Worm (Caenorhabditis elegans) whole organism, L2 larva: ENCODE results near the gene T13H5.8.

Source experiments
- C34F6.9 ChIP-seq: fragments of 150-350 bp; optimal IDR thresholded peaks from 2 replicates; lab custom pipeline; 2014; ENCODE audit warnings: missing biosample characterization, missing genetic modification characterization
- F13H6.1 ChIP-seq: sonication (generic microtip); optimal IDR thresholded peaks from 2 replicates; lab custom pipeline; 2016; ENCODE audit warnings: missing genetic modification characterization, missing compliant biosample characterization
- R02D3.7 ChIP-seq: fragments of 150-350 bp; optimal IDR thresholded peaks from 2 replicates; lab custom pipeline; 2014; ENCODE audit warnings: missing biosample characterization, missing genetic modification characterization
- Y55F3AM.14 ChIP-seq: fragments of 200-800 bp; sonication (Bioruptor generic); optimal IDR thresholded peaks from 2 replicates; lab custom pipeline; 2018; ENCODE audit warnings: mild to moderate bottlenecking, missing genetic modification characterization, missing compliant biosample characterization
- ZK546.5 ChIP-seq: sonication (generic microtip); optimal IDR thresholded peaks from 2 replicates; lab custom pipeline; 2017; ENCODE audit warnings: missing biosample characterization, missing genetic modification characterization
- alr-1 ChIP-seq: fragments of 150-350 bp; optimal IDR thresholded peaks from 2 replicates; lab custom pipeline; 2014; ENCODE audit warnings: missing biosample characterization, missing genetic modification characterization
- aly-2 ChIP-seq: fragments of 150-350 bp; optimal IDR thresholded peaks from 2 replicates; lab custom pipeline; 2014; ENCODE audit warnings: missing biosample characterization, missing genetic modification characterization
- ama-1 ChIP-seq: fragments of 150-350 bp; optimal IDR thresholded peaks from 2 replicates; lab custom pipeline; 2018; ENCODE audit warnings: inconsistent platforms
- blmp-1 ChIP-seq: sonication (generic microtip); optimal IDR thresholded peaks from 2 replicates; lab custom pipeline; 2017; ENCODE audit warnings: missing genetic modification characterization, mild to moderate bottlenecking, missing compliant biosample characterization, antibody characterized with exemption, moderate library complexity; ENCODE audit not compliant: insufficient read depth
- ceh-16 ChIP-seq: fragments of 150-350 bp; optimal IDR thresholded peaks from 2 replicates; lab custom pipeline; 2014; ENCODE audit warnings: missing biosample characterization, missing genetic modification characterization
- ceh-82 ChIP-seq: fragments of 150-350 bp; optimal IDR thresholded peaks from 2 replicates; lab custom pipeline; 2014; ENCODE audit warnings: missing biosample characterization, missing genetic modification characterization
- crh-2 ChIP-seq: sonication (generic microtip); optimal IDR thresholded peaks from 2 replicates; lab custom pipeline; 2017; ENCODE audit warnings: missing biosample characterization, missing genetic modification characterization
- dmd-4 ChIP-seq: sonication (generic microtip); optimal IDR thresholded peaks from 2 replicates; lab custom pipeline; 2017; ENCODE audit warnings: missing biosample characterization, missing genetic modification characterization
- egl-27 ChIP-seq: sonication (generic microtip); optimal IDR thresholded peaks from 3 replicates; lab custom pipeline; 2017; ENCODE audit warnings: missing biosample characterization, missing genetic modification reagents, missing genetic modification characterization
- elt-1 ChIP-seq: fragments of 150-350 bp; optimal IDR thresholded peaks from 2 replicates; lab custom pipeline; 2014; ENCODE audit warnings: missing biosample characterization, missing genetic modification characterization
- elt-3 ChIP-seq: sonication (generic microtip); optimal IDR thresholded peaks from 2 replicates; lab custom pipeline; 2017; ENCODE audit warnings: missing biosample characterization, missing genetic modification characterization
- fos-1 ChIP-seq: fragments of 150-350 bp; optimal IDR thresholded peaks from 2 replicates; lab custom pipeline; 2014; ENCODE audit warnings: missing biosample characterization, missing genetic modification characterization
- gmeb-1 ChIP-seq: fragments of 150-350 bp; optimal IDR thresholded peaks from 2 replicates; lab custom pipeline; 2014; ENCODE audit warnings: missing biosample characterization, missing genetic modification characterization
- lin-11 ChIP-seq: fragments of 150-350 bp; sonication (generic microtip); optimal IDR thresholded peaks from 2 replicates; lab custom pipeline; 2014; ENCODE audit warnings: missing biosample characterization, missing genetic modification characterization, inconsistent platforms, mixed read lengths
- lin-13 ChIP-seq: fragments of 150-350 bp; optimal IDR thresholded peaks from 2 replicates; lab custom pipeline; 2014; ENCODE audit warnings: missing biosample characterization, missing genetic modification reagents, missing genetic modification characterization
- lin-39 ChIP-seq: fragments of 150-350 bp; optimal IDR thresholded peaks from 2 replicates; lab custom pipeline; 2014; ENCODE audit warnings: missing biosample characterization, missing genetic modification reagents, missing genetic modification characterization
- lsy-2 ChIP-seq, 2 experiments: fragments of 150-350 bp in 1 of 2; sonication (generic microtip) in 1 of 2; optimal IDR thresholded peaks; 2 replicates each; lab custom pipeline; 2014 to 2017; ENCODE audit warnings: missing biosample characterization in 2 of 2, missing genetic modification characterization in 2 of 2
- mab-5 ChIP-seq: fragments of 150-350 bp; optimal IDR thresholded peaks from 2 replicates; lab custom pipeline; 2014; ENCODE audit warnings: missing biosample characterization, missing genetic modification characterization
- mbf-1 ChIP-seq: sonication (generic microtip); optimal IDR thresholded peaks from 2 replicates; lab custom pipeline; 2017; ENCODE audit warnings: missing biosample characterization, missing genetic modification characterization
- mdl-1 ChIP-seq, 2 experiments: fragments of 150-350 bp in 1 of 2; sonication (generic microtip) in 1 of 2; optimal IDR thresholded peaks; 2 replicates each; lab custom pipeline; 2017; ENCODE audit warnings: missing biosample characterization in 2 of 2, missing genetic modification characterization in 2 of 2
- nhr-10 ChIP-seq: sonication (generic microtip); optimal IDR thresholded peaks from 2 replicates; lab custom pipeline; 2017; ENCODE audit warnings: missing biosample characterization, missing genetic modification characterization
- nhr-11 ChIP-seq: fragments of 150-350 bp; optimal IDR thresholded peaks from 2 replicates; lab custom pipeline; 2014; ENCODE audit warnings: missing biosample characterization, missing genetic modification characterization
- nhr-12 ChIP-seq: fragments of 150-350 bp; optimal IDR thresholded peaks from 2 replicates; lab custom pipeline; 2014; ENCODE audit warnings: missing biosample characterization, missing genetic modification characterization
- nhr-129 ChIP-seq: fragments of 150-350 bp; optimal IDR thresholded peaks from 2 replicates; lab custom pipeline; 2014; ENCODE audit warnings: missing biosample characterization, missing genetic modification characterization
- nhr-21 ChIP-seq: fragments of 150-350 bp; optimal IDR thresholded peaks from 2 replicates; lab custom pipeline; 2014; ENCODE audit warnings: missing biosample characterization, missing genetic modification characterization
- nhr-23 ChIP-seq: fragments of 150-350 bp; optimal IDR thresholded peaks from 2 replicates; lab custom pipeline; 2014; ENCODE audit warnings: missing biosample characterization, missing genetic modification reagents, missing genetic modification characterization
- nhr-237 ChIP-seq: fragments of 150-350 bp; optimal IDR thresholded peaks from 2 replicates; lab custom pipeline; 2014; ENCODE audit warnings: missing biosample characterization, missing genetic modification characterization
- nhr-25 ChIP-seq: fragments of 150-350 bp; sonication (generic microtip); optimal IDR thresholded peaks from 3 replicates; lab custom pipeline; 2014; ENCODE audit warnings: missing biosample characterization, missing genetic modification characterization
- nhr-6 ChIP-seq: fragments of 150-350 bp; optimal IDR thresholded peaks from 2 replicates; lab custom pipeline; 2014; ENCODE audit warnings: missing biosample characterization, missing genetic modification characterization
- nhr-77 ChIP-seq: fragments of 150-350 bp; optimal IDR thresholded peaks from 2 replicates; lab custom pipeline; 2014; ENCODE audit warnings: missing biosample characterization, missing genetic modification characterization
- peb-1 ChIP-seq: fragments of 150-350 bp; optimal IDR thresholded peaks from 2 replicates; lab custom pipeline; 2014; ENCODE audit warnings: missing biosample characterization, missing genetic modification characterization
- sem-4 ChIP-seq: fragments of 150-350 bp; optimal IDR thresholded peaks from 2 replicates; lab custom pipeline; 2014; ENCODE audit warnings: missing biosample characterization, missing genetic modification reagents, missing genetic modification characterization
- skn-1 ChIP-seq: sonication (generic microtip); optimal IDR thresholded peaks from 2 replicates; lab custom pipeline; 2017; ENCODE audit warnings: missing biosample characterization, missing genetic modification characterization
- sma-3 ChIP-seq: sonication (generic microtip); optimal IDR thresholded peaks from 2 replicates; lab custom pipeline; 2016; ENCODE audit warnings: missing genetic modification reagents, missing genetic modification characterization, missing compliant biosample characterization
- sma-9 ChIP-seq, 2 experiments: fragments of 150-350 bp in 1 of 2; sonication (generic microtip) in 1 of 2; optimal IDR thresholded peaks; 2 replicates each; lab custom pipeline; 2014 to 2016; ENCODE audit warnings: missing genetic modification characterization in 2 of 2, mild to moderate bottlenecking in 1 of 2, missing biosample characterization in 1 of 2, missing compliant biosample characterization in 1 of 2, missing genetic modification reagents in 1 of 2, moderate library complexity in 1 of 2
- snpc-4 ChIP-seq: fragments of 150-350 bp; optimal IDR thresholded peaks from 2 replicates; lab custom pipeline; 2014; ENCODE audit warnings: missing biosample characterization, missing genetic modification characterization
- unc-39 ChIP-seq: fragments of 150-350 bp; optimal IDR thresholded peaks from 2 replicates; lab custom pipeline; 2014; ENCODE audit warnings: missing biosample characterization, missing genetic modification characterization
- unc-55 ChIP-seq: fragments of 150-350 bp; sonication (generic microtip); optimal IDR thresholded peaks from 3 replicates; lab custom pipeline; 2014; ENCODE audit warnings: missing biosample characterization, missing genetic modification reagents, missing genetic modification characterization
- unc-62 ChIP-seq: fragments of 150-350 bp; optimal IDR thresholded peaks from 2 replicates; lab custom pipeline; 2014; ENCODE audit warnings: missing biosample characterization, missing genetic modification reagents, missing genetic modification characterization
- zag-1 ChIP-seq: fragments of 150-350 bp; optimal IDR thresholded peaks from 2 replicates; lab custom pipeline; 2014; ENCODE audit warnings: missing biosample characterization, missing genetic modification characterization
- ztf-1 ChIP-seq: fragments of 200-800 bp; sonication (Bioruptor generic); conservative IDR thresholded peaks from 2 replicates; pipeline ENCODE4 v1.3.6; 2022; ENCODE audit warnings: missing genetic modification characterization, missing compliant biosample characterization
- ztf-11 ChIP-seq: sonication (generic microtip); optimal IDR thresholded peaks from 2 replicates; lab custom pipeline; 2017; ENCODE audit warnings: missing biosample characterization, missing genetic modification characterization
- ztf-4 ChIP-seq: fragments of 150-350 bp; optimal IDR thresholded peaks from 2 replicates; lab custom pipeline; 2014; ENCODE audit warnings: missing biosample characterization, missing genetic modification characterization

T13H5.8 gene

DNA sequence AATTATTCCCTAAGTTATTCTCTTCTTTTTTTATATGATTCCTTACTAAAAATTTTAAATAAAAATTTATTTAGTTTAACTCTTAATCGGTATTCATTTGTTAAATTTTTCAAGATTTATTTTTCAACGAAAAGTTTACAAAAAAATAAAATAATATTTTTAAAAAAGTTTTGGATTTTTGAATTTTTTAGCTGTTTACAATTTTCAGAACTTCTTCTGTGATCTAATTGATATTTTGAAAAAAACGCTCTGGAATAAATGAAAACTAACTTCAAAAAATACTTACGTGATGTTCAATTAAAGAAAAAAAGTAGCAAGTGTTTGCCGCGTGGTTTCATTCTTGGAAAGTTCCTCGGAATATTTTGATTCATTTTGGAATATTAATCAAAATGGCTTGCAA, 27.0 kb downstream of the T13H5.8 start, which contains the start of gene decr-1.2:
Gene decr-1.2 (plus strand): TSS at position 301 of the 400 bp plus-strand sequence.
- TF ChIP-seq mbf-1 (tag; lab: Kevin White, UChicago), result no peak

DNA sequence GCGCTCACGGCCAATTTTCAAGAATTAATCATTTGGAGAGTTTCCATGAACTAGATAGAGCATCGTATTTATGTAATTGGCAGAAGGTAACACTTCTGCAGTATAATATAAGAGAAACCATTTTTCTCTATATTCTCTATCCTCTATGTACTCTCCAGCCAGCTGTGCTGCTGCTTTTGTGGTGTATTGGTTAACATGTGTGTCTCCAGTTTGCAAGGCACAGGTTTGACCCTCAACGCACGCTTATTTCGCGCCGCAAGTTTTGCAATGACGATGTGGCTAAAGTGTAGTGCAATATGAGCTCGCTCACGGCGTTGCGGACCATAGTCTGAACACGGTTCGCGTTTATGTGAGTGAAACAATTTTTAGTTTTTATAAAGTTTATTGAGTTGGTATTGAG, 28.7 kb downstream of the T13H5.8 start:
- TF ChIP-seq peb-1 (tag; lab: Kevin White, UChicago) (no peak), dmd-4 (no peak), sem-4 (tag; lab: Kevin White, UChicago) (peak; percentile 6), alr-1 (tag; lab: Kevin White, UChicago) (no peak), mab-5 (tag; lab: Kevin White, UChicago) (peak; percentile 3), lsy-2 (tag; optimal IDR thresholded peaks at IDR 0.05; lab: Kevin White, UChicago) (peak in 1 of 2 experiments; percentile 30), unc-39 (no peak), skn-1 (no peak), egl-27 (tag; lab: Kevin White, UChicago) (peak; percentile 18), C34F6.9 (tag; lab: Kevin White, UChicago) (peak; percentile 31), mdl-1 (tag; optimal IDR thresholded peaks at IDR 0.05; lab: Kevin White, UChicago) (no peak), fos-1 (tag; lab: Kevin White, UChicago) (peak; percentile 82), nhr-11 (no peak), ztf-1 (GFP tag; lab: Robert Waterston, UW) (no peak), lin-13 (peak; percentile 40), elt-1 (tag; lab: Kevin White, UChicago) (no peak), nhr-23 (tag; lab: Kevin White, UChicago) (no peak), ZK546.5 (tag; lab: Kevin White, UChicago) (no peak), nhr-25 (tag; lab: Kevin White, UChicago) (no peak), nhr-237 (tag; lab: Kevin White, UChicago) (no peak), gmeb-1 (tag; lab: Kevin White, UChicago) (no peak), ceh-82 (no peak), blmp-1 (tag; lab: Kevin White, UChicago) (no peak), nhr-12 (no peak), ama-1 (no peak), sma-9 (GFP tag; optimal IDR thresholded peaks at IDR 0.05; lab: Kevin White, UChicago) (peak; percentile 71), sma-9 (tag; optimal IDR thresholded peaks at IDR 0.05; lab: Kevin White, UChicago) (no peak), Y55F3AM.14 (GFP tag; lab: Kevin White, UChicago) (no peak), nhr-77 (tag; lab: Kevin White, UChicago) (no peak), ceh-16 (tag; lab: Kevin White, UChicago) (no peak), nhr-129 (tag; lab: Kevin White, UChicago) (peak; percentile 79), nhr-6 (tag; lab: Kevin White, UChicago) (no peak), elt-3 (tag; lab: Kevin White, UChicago) (no peak), snpc-4 (tag; lab: Kevin White, UChicago) (no peak), R02D3.7 (tag; lab: Kevin White, UChicago) (no peak), zag-1 (peak; percentile 11), unc-55 (GFP tag; lab: Kevin White, UChicago) (peak; percentile 12), sma-3 (GFP tag; lab: Kevin White, UChicago) (no peak), unc-62 (GFP tag; lab: Kevin White, UChicago) (no peak), aly-2 (tag; lab: Kevin White, UChicago) (no peak), ztf-4 (no peak), lin-39 (tag; lab: Kevin White, UChicago) (no peak), ztf-11 (tag; lab: Kevin White, UChicago) (no peak), mbf-1 (tag; lab: Kevin White, UChicago) (no peak), F13H6.1 (peak; percentile 68), nhr-21 (tag; lab: Kevin White, UChicago) (peak; percentile 45), nhr-10 (no peak), crh-2 (tag; lab: Kevin White, UChicago) (peak; percentile 48), lin-11 (tag; lab: Kevin White, UChicago) (peak; percentile 30)
